Worm (Caenorhabditis elegans) whole organism, late embryonic: ENCODE measurements around the gene Y46G5A.20.

Source experiments
- C08G9.2 ChIP-seq: sonication (generic microtip); optimal IDR thresholded peaks from 2 replicates; lab custom pipeline; 2016; ENCODE audit warnings: mild to moderate bottlenecking, missing genetic modification characterization, moderate library complexity, missing compliant biosample characterization
- F13H6.1 ChIP-seq: sonication (generic microtip); optimal IDR thresholded peaks from 2 replicates; lab custom pipeline; 2016; ENCODE audit warnings: missing genetic modification characterization, missing compliant biosample characterization
- ceh-18 ChIP-seq: sonication (generic microtip); optimal IDR thresholded peaks from 2 replicates; lab custom pipeline; 2016; ENCODE audit warnings: missing genetic modification characterization, missing compliant biosample characterization
- ceh-19 ChIP-seq: fragments of 200-800 bp; sonication (Bioruptor generic); optimal IDR thresholded peaks from 2 replicates; lab custom pipeline; 2018; ENCODE audit warnings: mild to moderate bottlenecking, missing genetic modification characterization, missing compliant biosample characterization
- ceh-24 ChIP-seq: sonication (generic microtip); optimal IDR thresholded peaks from 2 replicates; lab custom pipeline; 2016; ENCODE audit warnings: mild to moderate bottlenecking, missing genetic modification characterization, missing compliant biosample characterization
- ceh-30 ChIP-seq: fragments of 150-350 bp; optimal IDR thresholded peaks from 2 replicates; lab custom pipeline; 2014; ENCODE audit warnings: missing biosample characterization, missing genetic modification characterization
- ceh-31 ChIP-seq: sonication (generic microtip); optimal IDR thresholded peaks from 2 replicates; lab custom pipeline; 2016; ENCODE audit warnings: missing genetic modification characterization, missing compliant biosample characterization
- ceh-45 ChIP-seq: fragments of 200-800 bp; sonication (Bioruptor generic); IDR thresholded peaks from 2 replicates; pipeline ENCODE4 v1.3.6; 2022; ENCODE audit warnings: missing genetic modification reagents, missing genetic modification characterization, missing compliant biosample characterization
- ceh-48 ChIP-seq: sonication (generic microtip); optimal IDR thresholded peaks from 2 replicates; lab custom pipeline; 2016; ENCODE audit warnings: missing genetic modification characterization, inconsistent platforms, missing compliant biosample characterization
- ceh-6 ChIP-seq: fragments of 200-800 bp; sonication (Bioruptor generic); optimal IDR thresholded peaks from 2 replicates; lab custom pipeline; 2018; ENCODE audit warnings: mild to moderate bottlenecking, missing genetic modification characterization, missing compliant biosample characterization
- ceh-9 ChIP-seq: sonication (generic microtip); optimal IDR thresholded peaks from 2 replicates; lab custom pipeline; 2016; ENCODE audit warnings: mild to moderate bottlenecking, missing genetic modification characterization, inconsistent platforms, missing compliant biosample characterization
- dmd-4 ChIP-seq: sonication (generic microtip); optimal IDR thresholded peaks from 2 replicates; lab custom pipeline; 2016; ENCODE audit warnings: borderline replicate concordance, missing genetic modification characterization, missing compliant biosample characterization
- dve-1 ChIP-seq: sonication (generic microtip); optimal IDR thresholded peaks from 2 replicates; lab custom pipeline; 2017; ENCODE audit warnings: antibody characterized with exemption, mild to moderate bottlenecking, missing genetic modification characterization, missing compliant biosample characterization
- elt-2 ChIP-seq: sonication (generic microtip); optimal IDR thresholded peaks from 2 replicates; lab custom pipeline; 2016; ENCODE audit warnings: missing genetic modification reagents, missing genetic modification characterization, missing compliant biosample characterization
- fkh-6 ChIP-seq: sonication (generic microtip); optimal IDR thresholded peaks from 2 replicates; lab custom pipeline; 2016; ENCODE audit warnings: missing genetic modification characterization, missing compliant biosample characterization
- hlh-13 ChIP-seq: fragments of 200-800 bp; sonication (Bioruptor generic); optimal IDR thresholded peaks from 2 replicates; lab custom pipeline; 2018; ENCODE audit warnings: mild to moderate bottlenecking, missing genetic modification characterization, missing compliant biosample characterization
- hlh-30 ChIP-seq: sonication (generic microtip); optimal IDR thresholded peaks from 2 replicates; lab custom pipeline; 2017; ENCODE audit warnings: antibody characterized with exemption, missing genetic modification characterization, missing compliant biosample characterization; ENCODE audit not compliant: insufficient read depth
- hlh-6 ChIP-seq: sonication (generic microtip); optimal IDR thresholded peaks from 2 replicates; lab custom pipeline; 2016; ENCODE audit warnings: missing genotype, missing genetic modification characterization, missing compliant biosample characterization
- nhr-232 ChIP-seq: sonication (generic microtip); optimal IDR thresholded peaks from 2 replicates; lab custom pipeline; 2016; ENCODE audit warnings: missing genetic modification characterization, missing compliant biosample characterization
- pag-3 ChIP-seq: sonication (generic microtip); optimal IDR thresholded peaks from 2 replicates; lab custom pipeline; 2016; ENCODE audit warnings: missing compliant biosample characterization, missing genetic modification characterization, borderline replicate concordance
- pax-1 ChIP-seq: fragments of 150-350 bp; optimal IDR thresholded peaks from 2 replicates; lab custom pipeline; 2014; ENCODE audit warnings: missing biosample characterization, missing genetic modification characterization
- pha-4 ChIP-seq: fragments of 150-350 bp; optimal IDR thresholded peaks from 2 replicates; lab custom pipeline; 2018; ENCODE audit warnings: missing biosample characterization, missing genetic modification reagents, missing genetic modification characterization
- ref-2 ChIP-seq: sonication (generic microtip); optimal IDR thresholded peaks from 2 replicates; lab custom pipeline; 2016; ENCODE audit warnings: missing genetic modification characterization, missing compliant biosample characterization
- rnt-1 ChIP-seq: sonication (generic microtip); optimal IDR thresholded peaks from 2 replicates; lab custom pipeline; 2016; ENCODE audit warnings: missing genetic modification characterization, missing compliant biosample characterization
- sdc-2 ChIP-seq: sonication (generic microtip); optimal IDR thresholded peaks from 2 replicates; lab custom pipeline; 2016; ENCODE audit warnings: missing genotype, missing genetic modification characterization, missing compliant biosample characterization
- sox-4 ChIP-seq: sonication (generic microtip); optimal IDR thresholded peaks from 2 replicates; lab custom pipeline; 2017; ENCODE audit warnings: mild to moderate bottlenecking, missing genetic modification characterization, inconsistent platforms, missing compliant biosample characterization
- tbx-2 ChIP-seq: sonication (generic microtip); optimal IDR thresholded peaks from 2 replicates; lab custom pipeline; 2016; ENCODE audit warnings: missing genetic modification characterization, missing compliant biosample characterization
- unc-3 ChIP-seq, 2 experiments: fragments of 200-800 bp in 1 of 2; sonication (Bioruptor generic) in 1 of 2; sonication (generic microtip) in 1 of 2; conservative IDR thresholded peaks in 1 of 2; optimal IDR thresholded peaks in 1 of 2; 2 replicates each; pipeline versions ENCODE4 v1.3.6 to Lab custom; 2016 to 2022; ENCODE audit warnings: missing compliant biosample characterization in 2 of 2, missing genetic modification characterization in 2 of 2, missing genetic modification reagents in 1 of 2
- unc-42 ChIP-seq: sonication (generic microtip); optimal IDR thresholded peaks from 2 replicates; lab custom pipeline; 2016; ENCODE audit warnings: missing genotype, missing genetic modification characterization, missing compliant biosample characterization

The Y46G5A.20 gene

DNA sequence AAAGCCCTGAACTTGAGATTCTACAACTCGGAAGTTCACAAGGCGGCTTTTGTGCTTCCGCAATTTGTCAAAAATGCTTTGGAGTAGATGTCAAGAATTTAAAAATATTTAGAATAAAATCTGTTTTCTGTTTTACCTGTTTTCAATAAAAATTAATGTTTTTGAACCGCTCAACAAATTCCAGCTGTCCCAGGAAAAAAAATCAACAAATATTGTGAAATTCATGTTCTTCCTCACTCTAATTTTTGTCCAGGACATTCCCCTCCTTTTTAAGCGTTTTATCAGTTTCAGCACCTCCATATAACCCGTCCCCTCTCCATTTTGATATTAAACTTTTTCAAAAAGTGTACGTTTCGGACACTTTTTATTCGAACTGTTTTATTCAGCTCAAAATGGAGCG, at the start of gene Y46G5A.20:
Y46G5A.20 (plus strand) TSS at position 301 of the 400 bp plus-strand sequence.
- TF ChIP-seq ceh-31 (tag; lab: Kevin White, UChicago) (no peak), hlh-13 (GFP tag; lab: Kevin White, UChicago) (no peak), pag-3 (no peak), pax-1 (tag; lab: Kevin White, UChicago) (no peak), ceh-45 (GFP tag; lab: Robert Waterston, UW) (no peak), dmd-4 (tag; lab: Kevin White, UChicago) (no peak), F13H6.1 (tag; lab: Kevin White, UChicago) (no peak), C08G9.2 (tag; lab: Kevin White, UChicago) (no peak), pha-4 (tag; lab: Kevin White, UChicago) (no peak), fkh-6 (no peak), tbx-2 (tag; lab: Kevin White, UChicago) (no peak), unc-3 (GFP tag; conservative IDR thresholded peaks at IDR 0.05; lab: Robert Waterston, UW) (no peak), unc-3 (tag; optimal IDR thresholded peaks at IDR 0.05; lab: Kevin White, UChicago) (no peak), ceh-19 (GFP tag; lab: Kevin White, UChicago) (no peak), ceh-30 (tag; lab: Kevin White, UChicago) (no peak), sdc-2 (tag; lab: Kevin White, UChicago) (no peak), ceh-48 (no peak), dve-1 (tag; lab: Kevin White, UChicago) (no peak), ceh-18 (tag; lab: Kevin White, UChicago) (no peak), nhr-232 (tag; lab: Kevin White, UChicago) (no peak), elt-2 (tag; lab: Kevin White, UChicago) (no peak)

DNA sequence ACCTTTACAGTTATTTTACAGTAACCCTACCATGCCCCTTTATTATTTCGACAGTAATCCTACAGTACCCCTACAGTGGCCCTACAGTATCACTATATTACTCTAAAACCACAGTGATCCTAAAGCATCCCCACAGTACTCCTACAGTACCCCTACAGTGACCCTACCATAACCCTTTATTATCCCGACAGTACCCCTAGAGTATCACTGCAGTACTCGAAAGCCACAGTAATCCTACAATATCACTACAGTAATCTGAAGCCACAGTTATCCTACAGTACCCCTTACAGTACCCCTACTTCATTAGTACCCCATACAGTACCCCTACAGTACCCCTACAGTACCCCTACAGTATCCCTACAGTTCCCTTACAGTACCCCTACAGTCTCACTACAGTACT, 46.3 kb upstream of the Y46G5A.20 start:
- TF ChIP-seq ceh-31 (tag; lab: Kevin White, UChicago) (no peak), hlh-6 (tag; lab: Kevin White, UChicago) (peak; percentile 67)

DNA sequence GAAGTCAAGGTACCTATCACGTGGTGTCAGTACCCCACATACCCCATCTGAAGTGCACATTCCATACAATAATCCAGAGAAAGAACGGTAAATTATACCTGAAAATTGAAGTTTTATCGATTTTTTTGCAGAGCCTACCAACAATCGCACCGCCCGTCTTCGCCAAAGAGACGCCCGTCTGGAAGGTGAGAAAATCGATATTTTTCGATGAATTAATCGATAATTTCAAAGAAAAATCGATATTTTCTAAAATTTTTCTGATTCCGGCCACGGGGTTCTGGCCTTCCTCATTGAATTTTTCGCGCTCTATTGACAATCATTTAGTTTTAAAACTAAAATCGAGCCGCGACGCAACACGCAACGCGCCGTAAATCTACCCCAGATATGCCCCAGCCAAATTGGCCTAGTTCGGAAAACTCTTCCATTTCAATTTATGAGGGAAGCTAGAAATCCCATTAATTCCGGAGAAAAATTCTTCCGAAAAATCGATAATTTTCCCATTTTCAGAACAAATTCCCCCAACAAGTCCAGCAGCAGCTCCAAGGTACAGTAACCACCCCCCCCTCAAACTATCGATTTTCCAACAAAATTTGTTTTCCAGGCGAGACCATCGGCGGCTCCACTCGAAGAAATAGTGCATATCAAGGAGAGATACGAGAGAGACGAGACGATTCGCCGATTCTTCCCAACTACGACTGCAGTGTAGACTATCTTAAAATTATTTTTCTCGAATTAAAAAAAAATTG, 44.2 kb upstream of the Y46G5A.20 start:
- no peak for TF ChIP-seq pha-4 (tag; lab: Kevin White, UChicago)
- TF ChIP-seq ceh-48, result peak; percentile 23
- peak; percentile 5 for TF ChIP-seq ref-2 (tag; lab: Kevin White, UChicago)
- TF ChIP-seq hlh-30, result peak; percentile 30

DNA sequence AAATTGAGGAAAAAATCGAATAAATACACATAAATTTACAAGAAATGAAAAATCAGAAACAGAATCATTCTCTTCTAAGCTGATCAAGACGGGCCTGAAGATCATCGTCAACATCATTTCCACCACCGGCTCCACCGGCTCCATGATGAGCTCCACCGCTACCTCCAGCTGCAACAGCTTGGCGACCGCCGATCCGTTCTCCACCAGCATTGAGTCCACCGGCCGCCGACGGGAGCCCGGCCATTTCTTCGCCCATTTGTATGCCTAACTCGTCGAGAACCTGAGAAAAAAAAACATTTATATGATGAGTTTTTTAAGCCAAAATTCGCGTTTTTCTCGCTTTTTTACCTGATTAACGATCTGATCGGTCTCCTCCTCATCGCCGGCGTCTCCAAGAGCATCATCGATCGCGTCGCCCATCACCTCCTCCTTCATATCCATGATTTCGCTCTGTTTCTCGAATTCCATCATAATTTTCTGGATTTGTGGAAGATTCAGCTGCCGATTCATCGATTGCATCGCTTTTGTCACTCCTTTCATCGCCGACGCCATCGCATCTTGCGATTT, 43.5 kb upstream of the Y46G5A.20 start:
- TF ChIP-seq hlh-6 (tag; lab: Kevin White, UChicago), result peak; percentile 70
- TF ChIP-seq ceh-30 (tag; lab: Kevin White, UChicago), result no peak

DNA sequence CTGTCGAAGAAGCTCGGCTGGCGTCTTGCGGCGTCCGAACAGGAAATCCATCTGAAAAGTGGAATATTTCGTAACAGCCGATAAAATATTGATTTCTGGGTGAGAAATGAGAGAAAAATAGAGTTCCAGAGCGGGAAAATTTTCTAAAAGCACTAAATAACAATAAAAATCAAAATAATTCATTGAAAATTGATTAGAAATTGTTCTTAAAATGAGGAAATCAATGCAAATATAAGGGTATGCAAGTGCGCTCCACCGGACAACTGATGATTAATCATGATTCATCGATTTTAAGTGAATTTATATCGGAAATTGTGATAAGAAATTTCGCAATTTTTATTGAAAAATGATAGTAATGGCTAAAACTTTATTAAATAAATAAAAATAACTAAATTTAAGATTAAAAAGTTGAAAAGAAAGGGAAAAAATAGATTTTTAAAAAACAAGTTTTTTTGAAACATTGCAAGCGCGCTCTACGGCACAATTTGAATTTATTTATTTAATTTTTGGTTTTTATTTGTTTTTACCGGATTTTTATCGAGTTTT, 42.6 kb upstream of the Y46G5A.20 start, which contains the start of the genes vps-2 and tiar-2:
vps-2 (minus strand) TSS at position 51 of the 546 bp plus-strand sequence.
tiar-2 (plus strand) TSS at position 520 of the 546 bp plus-strand sequence.
- TF ChIP-seq unc-42 (tag; lab: Kevin White, UChicago) (peak; percentile 73), ceh-48 (peak; percentile 59), elt-2 (tag; lab: Kevin White, UChicago) (peak; percentile 13), rnt-1 (tag; lab: Kevin White, UChicago) (no peak)

DNA sequence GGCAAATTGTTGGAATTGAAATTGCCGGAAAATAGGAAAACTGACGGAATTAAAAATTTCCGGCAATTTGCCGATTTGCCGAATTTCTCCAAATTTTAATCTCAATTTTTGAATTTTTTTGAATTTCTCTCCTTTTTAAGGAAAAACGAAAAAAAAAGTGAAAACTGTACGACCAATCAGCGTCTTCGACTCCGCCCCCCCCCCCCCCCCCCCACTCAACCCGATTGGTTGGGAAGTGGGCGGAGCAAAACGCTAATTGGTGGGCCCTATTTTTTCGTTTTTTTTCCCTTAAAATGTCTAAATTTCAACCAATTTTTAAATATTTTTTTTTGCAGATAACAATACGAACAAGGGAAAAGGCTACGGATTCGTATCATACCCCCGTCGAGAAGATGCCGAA, 40.9 kb upstream of the Y46G5A.20 start:
- TF ChIP-seq ceh-6 (no peak), ceh-24 (no peak), ceh-9 (tag; lab: Kevin White, UChicago) (no peak), sox-4 (tag; lab: Kevin White, UChicago) (no peak)
